Fruit fly (Drosophila melanogaster): ENCODE results near the gene CG13723.

Gene CG13723

dm6 chr3L:17245594-17245993, 18.6 kb upstream of the CG13723 start:
- TF ChIP-seq Hr96 (GFP tag; optimal IDR thresholded peaks at IDR 0.05), result no peak
- TF ChIP-seq CG7045 (GFP tag; optimal IDR thresholded peaks at IDR 0.05), result no peak
- TF ChIP-seq CG7101 (tag; optimal IDR thresholded peaks at IDR 0.05), result no peak

- TF ChIP-seq toe (GFP tag; optimal IDR thresholded peaks at IDR 0.05) (no peak), Hr96 (GFP tag; optimal IDR thresholded peaks at IDR 0.05) (no peak), pad (GFP tag; optimal IDR thresholded peaks at IDR 0.05) (peak; percentile 67), kay (GFP tag; ENCODE audit: borderline replicate concordance) (no peak)
These were observed 10.2 kb upstream of the CG13723 start, which contains the start of gene CG6497 for dm6 chr3L:17253887-17254581. Gene CG6497 (minus strand): TSS chr3L:17253937.

- TF ChIP-seq pad (GFP tag; optimal IDR thresholded peaks at IDR 0.05) (no peak), Clk (GFP tag; optimal IDR thresholded peaks at IDR 0.05) (no peak), cic (GFP tag; optimal IDR thresholded peaks at IDR 0.05) (no peak), CG5204 (GFP tag; optimal IDR thresholded peaks at IDR 0.05) (peak; percentile 7), CG7045 (GFP tag; optimal IDR thresholded peaks at IDR 0.05) (peak; percentile 51), Mnt (GFP tag; optimal IDR thresholded peaks at IDR 0.05) (no peak), toe (GFP tag; optimal IDR thresholded peaks at IDR 0.05) (peak; percentile 37), Hr96 (GFP tag; optimal IDR thresholded peaks at IDR 0.05) (peak; percentile 20), CG1620 (GFP tag; optimal IDR thresholded peaks at IDR 0.05) (no peak)
These were observed 7.0 kb upstream of the CG13723 start for dm6 chr3L:17257199-17257598.

- no peak for TF ChIP-seq kay (GFP tag; ENCODE audit: borderline replicate concordance)
- TF ChIP-seq pad (GFP tag; optimal IDR thresholded peaks at IDR 0.05), result no peak
- TF ChIP-seq Crg-1 (GFP tag; optimal IDR thresholded peaks at IDR 0.05), result no peak
- no peak for TF ChIP-seq cnc (optimal IDR thresholded peaks at IDR 0.05)
- TF ChIP-seq CG7101 (tag; optimal IDR thresholded peaks at IDR 0.05), result no peak
- TF ChIP-seq toe (GFP tag; optimal IDR thresholded peaks at IDR 0.05), result no peak
- TF ChIP-seq CG33017 (tag; optimal IDR thresholded peaks at IDR 0.05), result no peak
- no peak for TF ChIP-seq Mnt (GFP tag; optimal IDR thresholded peaks at IDR 0.05)
- no peak for TF ChIP-seq tj (GFP tag; optimal IDR thresholded peaks at IDR 0.05)
- TF ChIP-seq bab1 (GFP tag; optimal IDR thresholded peaks at IDR 0.05), result no peak
These were observed 5.2 kb downstream of the CG13723 start for dm6 chr3L:17269463-17269862.

dm6 chr3L:17292205-17292604, 28.0 kb downstream of the CG13723 start:
- no peak for TF ChIP-seq Hr96 (GFP tag; optimal IDR thresholded peaks at IDR 0.05)
- TF ChIP-seq Clk (GFP tag; optimal IDR thresholded peaks at IDR 0.05), result no peak
- no peak for TF ChIP-seq cnc (optimal IDR thresholded peaks at IDR 0.05)
- TF ChIP-seq CG12768 (GFP tag; optimal IDR thresholded peaks at IDR 0.05), result no peak
- no peak for TF ChIP-seq cic (GFP tag; optimal IDR thresholded peaks at IDR 0.05)
- TF ChIP-seq CG11617 (GFP tag; optimal IDR thresholded peaks at IDR 0.05), result no peak
- no peak for TF ChIP-seq CG7101 (tag; optimal IDR thresholded peaks at IDR 0.05)
- TF ChIP-seq CG7045 (GFP tag; optimal IDR thresholded peaks at IDR 0.05), result no peak
- TF ChIP-seq CG1620 (GFP tag; optimal IDR thresholded peaks at IDR 0.05), result no peak

- no peak for TF ChIP-seq CG7045 (GFP tag; optimal IDR thresholded peaks at IDR 0.05)
- no peak for TF ChIP-seq cic (GFP tag; optimal IDR thresholded peaks at IDR 0.05)
- no peak for TF ChIP-seq CG11617 (GFP tag; optimal IDR thresholded peaks at IDR 0.05)
- no peak for TF ChIP-seq CG14711 (tag; optimal IDR thresholded peaks at IDR 0.05)
- no peak for TF ChIP-seq ovo (GFP tag; optimal IDR thresholded peaks at IDR 0.05)
- no peak for TF ChIP-seq Mnt (GFP tag; optimal IDR thresholded peaks at IDR 0.05)
- TF ChIP-seq pad (GFP tag; optimal IDR thresholded peaks at IDR 0.05), result no peak
- TF ChIP-seq Clk (GFP tag; optimal IDR thresholded peaks at IDR 0.05), result no peak
- no peak for TF ChIP-seq kay (GFP tag; ENCODE audit: borderline replicate concordance)
These were observed 46.3 kb downstream of the CG13723 start for dm6 chr3L:17310509-17310908.

Data from whole organism, adult.